Worm (Caenorhabditis elegans) whole organism, late embryonic: ENCODE data around the gene mask-1.

ENCODE experiments used
- C08G9.2 ChIP-seq: sonication (generic microtip); optimal IDR thresholded peaks from 2 replicates; lab custom pipeline; 2016; ENCODE audit warnings: mild to moderate bottlenecking, missing genetic modification characterization, moderate library complexity, missing compliant biosample characterization
- K09A11.1 ChIP-seq: sonication (generic microtip); optimal IDR thresholded peaks from 2 replicates; lab custom pipeline; 2017; ENCODE audit warnings: antibody characterized with exemption, mild to moderate bottlenecking, missing genetic modification characterization, missing compliant biosample characterization; ENCODE audit not compliant: insufficient read depth
- ama-1 ChIP-seq: fragments of 150-350 bp; optimal IDR thresholded peaks from 2 replicates; lab custom pipeline; 2014
- ceh-14 ChIP-seq: sonication (generic microtip); optimal IDR thresholded peaks from 2 replicates; lab custom pipeline; 2016; ENCODE audit warnings: missing genotype, missing genetic modification characterization, missing compliant biosample characterization
- ceh-19 ChIP-seq: fragments of 200-800 bp; sonication (Bioruptor generic); optimal IDR thresholded peaks from 2 replicates; lab custom pipeline; 2018; ENCODE audit warnings: mild to moderate bottlenecking, missing genetic modification characterization, missing compliant biosample characterization
- ceh-24 ChIP-seq: sonication (generic microtip); optimal IDR thresholded peaks from 2 replicates; lab custom pipeline; 2016; ENCODE audit warnings: mild to moderate bottlenecking, missing genetic modification characterization, missing compliant biosample characterization
- ceh-31 ChIP-seq: sonication (generic microtip); optimal IDR thresholded peaks from 2 replicates; lab custom pipeline; 2016; ENCODE audit warnings: missing genetic modification characterization, missing compliant biosample characterization
- ceh-34 ChIP-seq: sonication (generic microtip); optimal IDR thresholded peaks from 2 replicates; lab custom pipeline; 2016; ENCODE audit warnings: mild to moderate bottlenecking, missing genetic modification characterization, missing compliant biosample characterization
- ceh-45 ChIP-seq: fragments of 200-800 bp; sonication (Bioruptor generic); IDR thresholded peaks from 2 replicates; pipeline ENCODE4 v1.3.6; 2022; ENCODE audit warnings: missing genetic modification reagents, missing genetic modification characterization, missing compliant biosample characterization
- ceh-6 ChIP-seq: fragments of 200-800 bp; sonication (Bioruptor generic); optimal IDR thresholded peaks from 2 replicates; lab custom pipeline; 2018; ENCODE audit warnings: mild to moderate bottlenecking, missing genetic modification characterization, missing compliant biosample characterization
- ceh-9 ChIP-seq: sonication (generic microtip); optimal IDR thresholded peaks from 2 replicates; lab custom pipeline; 2016; ENCODE audit warnings: mild to moderate bottlenecking, missing genetic modification characterization, inconsistent platforms, missing compliant biosample characterization
- dve-1 ChIP-seq: sonication (generic microtip); optimal IDR thresholded peaks from 2 replicates; lab custom pipeline; 2017; ENCODE audit warnings: antibody characterized with exemption, mild to moderate bottlenecking, missing genetic modification characterization, missing compliant biosample characterization
- elt-2 ChIP-seq: sonication (generic microtip); optimal IDR thresholded peaks from 2 replicates; lab custom pipeline; 2016; ENCODE audit warnings: missing genetic modification reagents, missing genetic modification characterization, missing compliant biosample characterization
- elt-4 ChIP-seq: sonication (generic microtip); optimal IDR thresholded peaks from 2 replicates; lab custom pipeline; 2016; ENCODE audit warnings: missing genetic modification characterization, missing compliant biosample characterization
- ets-4 ChIP-seq: sonication (generic microtip); optimal IDR thresholded peaks from 2 replicates; lab custom pipeline; 2016; ENCODE audit warnings: missing genetic modification characterization, missing compliant biosample characterization
- fkh-10 ChIP-seq: fragments of 150-350 bp; optimal IDR thresholded peaks from 2 replicates; lab custom pipeline; 2014; ENCODE audit warnings: missing biosample characterization, missing genetic modification reagents, missing genetic modification characterization
- gmeb-2 ChIP-seq: sonication (generic microtip); optimal IDR thresholded peaks from 2 replicates; lab custom pipeline; 2016; ENCODE audit warnings: missing genetic modification characterization, inconsistent platforms, missing compliant biosample characterization
- hlh-13 ChIP-seq: fragments of 200-800 bp; sonication (Bioruptor generic); optimal IDR thresholded peaks from 2 replicates; lab custom pipeline; 2018; ENCODE audit warnings: mild to moderate bottlenecking, missing genetic modification characterization, missing compliant biosample characterization
- hlh-15 ChIP-seq: sonication (generic microtip); optimal IDR thresholded peaks from 2 replicates; lab custom pipeline; 2016; ENCODE audit warnings: missing genetic modification characterization, missing compliant biosample characterization
- hlh-6 ChIP-seq: sonication (generic microtip); optimal IDR thresholded peaks from 2 replicates; lab custom pipeline; 2016; ENCODE audit warnings: missing genotype, missing genetic modification characterization, missing compliant biosample characterization
- hlh-8 ChIP-seq: sonication (generic microtip); optimal IDR thresholded peaks from 2 replicates; lab custom pipeline; 2016; ENCODE audit warnings: missing genotype, missing genetic modification characterization, missing compliant biosample characterization
- lim-6 ChIP-seq: sonication (generic microtip); optimal IDR thresholded peaks from 2 replicates; lab custom pipeline; 2016; ENCODE audit warnings: missing genetic modification characterization, missing compliant biosample characterization
- nfya-1 ChIP-seq: sonication (generic microtip); optimal IDR thresholded peaks from 2 replicates; lab custom pipeline; 2017; ENCODE audit warnings: missing genetic modification characterization, mild to moderate bottlenecking, missing compliant biosample characterization, antibody characterized with exemption, moderate library complexity
- nhr-11 ChIP-seq: fragments of 150-350 bp; optimal IDR thresholded peaks from 2 replicates; lab custom pipeline; 2014; ENCODE audit warnings: missing biosample characterization, missing genetic modification characterization
- nhr-232 ChIP-seq: sonication (generic microtip); optimal IDR thresholded peaks from 2 replicates; lab custom pipeline; 2016; ENCODE audit warnings: missing genetic modification characterization, missing compliant biosample characterization
- npax-4 ChIP-seq: sonication (generic microtip); optimal IDR thresholded peaks from 2 replicates; lab custom pipeline; 2016; ENCODE audit warnings: missing genetic modification characterization, missing compliant biosample characterization
- odd-2 ChIP-seq: sonication (generic microtip); optimal IDR thresholded peaks from 2 replicates; lab custom pipeline; 2017; ENCODE audit warnings: antibody characterized with exemption, mild to moderate bottlenecking, missing genetic modification characterization, missing compliant biosample characterization
- pag-3 ChIP-seq: sonication (generic microtip); optimal IDR thresholded peaks from 2 replicates; lab custom pipeline; 2016; ENCODE audit warnings: missing compliant biosample characterization, missing genetic modification characterization, borderline replicate concordance
- pat-9 ChIP-seq: fragments of 200-800 bp; sonication (Bioruptor generic); optimal IDR thresholded peaks from 2 replicates; lab custom pipeline; 2018; ENCODE audit warnings: mild to moderate bottlenecking, missing genetic modification characterization, moderate library complexity, missing compliant biosample characterization
- pha-2 ChIP-seq: sonication (generic microtip); optimal IDR thresholded peaks from 2 replicates; lab custom pipeline; 2017; ENCODE audit warnings: mild to moderate bottlenecking, missing genetic modification characterization, missing compliant biosample characterization
- ref-2 ChIP-seq: sonication (generic microtip); optimal IDR thresholded peaks from 2 replicates; lab custom pipeline; 2016; ENCODE audit warnings: missing genetic modification characterization, missing compliant biosample characterization
- rnt-1 ChIP-seq: sonication (generic microtip); optimal IDR thresholded peaks from 2 replicates; lab custom pipeline; 2016; ENCODE audit warnings: missing genetic modification characterization, missing compliant biosample characterization
- sdc-2 ChIP-seq: sonication (generic microtip); optimal IDR thresholded peaks from 2 replicates; lab custom pipeline; 2016; ENCODE audit warnings: missing genotype, missing genetic modification characterization, missing compliant biosample characterization
- sox-2 ChIP-seq: fragments of 200-800 bp; sonication (Bioruptor generic); IDR thresholded peaks from 2 replicates; pipeline ENCODE4 v1.3.6; 2022; ENCODE audit warnings: missing genetic modification reagents, missing genetic modification characterization, missing compliant biosample characterization
- sox-4 ChIP-seq: sonication (generic microtip); optimal IDR thresholded peaks from 2 replicates; lab custom pipeline; 2017; ENCODE audit warnings: mild to moderate bottlenecking, missing genetic modification characterization, inconsistent platforms, missing compliant biosample characterization
- tbx-7 ChIP-seq: sonication (generic microtip); optimal IDR thresholded peaks from 2 replicates; lab custom pipeline; 2016; ENCODE audit warnings: missing genotype, missing genetic modification characterization, missing compliant biosample characterization

mask-1 gene

ce11 chrIV:10422230-10422629 lies 47.5 kb downstream of the mask-1 start:
- TF ChIP-seq C08G9.2 (tag; lab: Kevin White, UChicago) (no peak), rnt-1 (tag; lab: Kevin White, UChicago) (peak; percentile 12), ceh-34 (no peak), pag-3 (no peak), nfya-1 (tag; lab: Kevin White, UChicago) (peak; percentile 9)
- TF ChIP-seq, all 69 proteins: peak for 2

ce11 chrIV:10424535-10424934 lies 49.8 kb downstream of the mask-1 start, which contains the start of gene F13B12.1:
F13B12.1 (minus strand) TSS chrIV:10424635.
- TF ChIP-seq hlh-13 (GFP tag; lab: Kevin White, UChicago) = no peak
- TF ChIP-seq elt-4 = no peak
- no peak for TF ChIP-seq dve-1 (tag; lab: Kevin White, UChicago)
- TF ChIP-seq ceh-34 = no peak
- TF ChIP-seq sox-4 (tag; lab: Kevin White, UChicago) = no peak
- TF ChIP-seq ceh-24 (tag; lab: Kevin White, UChicago) = no peak
- no peak for TF ChIP-seq hlh-6 (tag; lab: Kevin White, UChicago)
- TF ChIP-seq odd-2 (tag; lab: Kevin White, UChicago) = no peak
- no peak for TF ChIP-seq hlh-8 (tag; lab: Kevin White, UChicago)
- no peak for TF ChIP-seq npax-4 (tag; lab: Kevin White, UChicago)
- TF ChIP-seq elt-2 (tag; lab: Kevin White, UChicago) = no peak
- no peak for TF ChIP-seq ceh-6 (GFP tag; lab: Kevin White, UChicago)
- no peak for TF ChIP-seq gmeb-2 (tag; lab: Kevin White, UChicago)
- no peak for TF ChIP-seq ceh-14 (tag; lab: Kevin White, UChicago)
- no peak for TF ChIP-seq ama-1 (lab: Kevin White, UChicago)
- TF ChIP-seq ets-4 (tag; lab: Kevin White, UChicago) = no peak
- TF ChIP-seq ceh-9 (tag; lab: Kevin White, UChicago) = no peak
- no peak for TF ChIP-seq sox-2 (GFP tag; lab: Robert Waterston, UW)

DNA sequence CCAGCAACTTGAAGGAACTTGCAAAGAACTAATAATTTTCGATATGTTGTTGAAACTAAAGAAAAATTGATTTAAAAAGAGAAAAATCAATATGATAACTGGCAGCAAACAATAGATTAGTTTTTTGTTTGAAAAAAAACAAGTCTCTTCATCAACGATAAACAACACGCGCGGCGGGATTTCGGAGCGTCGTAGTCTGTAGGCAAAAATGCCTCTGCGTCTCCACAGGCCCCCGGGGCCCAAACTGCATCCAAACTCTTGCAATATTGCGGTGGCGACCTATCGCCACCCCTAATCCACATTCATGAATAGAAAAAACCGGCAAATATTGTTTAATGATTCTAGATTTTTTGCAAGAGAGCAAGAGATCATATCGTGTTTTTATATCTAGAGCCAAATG lies 50.4 kb downstream of the mask-1 start:
- TF ChIP-seq elt-2 (tag; lab: Kevin White, UChicago) (peak; percentile 55), nfya-1 (tag; lab: Kevin White, UChicago) (peak; percentile 51), sdc-2 (tag; lab: Kevin White, UChicago) (no peak)
- TF ChIP-seq, all 69 proteins: peak for 2

DNA sequence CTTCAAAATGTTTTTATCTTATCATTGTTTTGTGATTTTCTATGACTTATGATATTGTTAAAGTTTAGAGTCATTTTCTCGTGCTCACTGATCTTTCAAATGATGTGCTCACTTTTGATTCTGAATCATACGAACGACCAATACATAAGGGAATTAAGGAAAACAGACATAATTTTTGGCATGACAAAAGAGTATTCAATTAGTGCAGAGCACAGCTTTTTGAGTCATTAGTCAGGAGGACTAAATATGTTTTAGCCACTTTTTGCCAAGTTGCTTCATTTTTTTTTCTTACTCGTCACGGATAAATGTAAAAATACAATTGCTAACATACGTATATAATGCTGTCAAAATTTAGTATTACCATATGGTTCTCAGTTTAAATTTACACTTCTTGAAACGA lies 54.4 kb downstream of the mask-1 start, which contains the start of gene F13B12.2:
TSS of gene F13B12.2 (minus strand) at position 2 of the 400 bp plus-strand sequence.
- no peak for TF ChIP-seq K09A11.1 (tag; lab: Kevin White, UChicago)
- no peak for TF ChIP-seq tbx-7
- no peak for TF ChIP-seq ceh-19 (GFP tag; lab: Kevin White, UChicago)
- TF ChIP-seq nhr-232 = no peak
- no peak for TF ChIP-seq pat-9
- TF ChIP-seq ceh-9 (tag; lab: Kevin White, UChicago) = no peak
- TF ChIP-seq nhr-11 = no peak
- TF ChIP-seq odd-2 (tag; lab: Kevin White, UChicago) = no peak
- TF ChIP-seq hlh-15 (tag; lab: Kevin White, UChicago) = no peak
- no peak for TF ChIP-seq pha-2
- no peak for TF ChIP-seq lim-6 (tag; lab: Kevin White, UChicago)
- TF ChIP-seq ceh-31 (tag; lab: Kevin White, UChicago) = no peak
- no peak for TF ChIP-seq ref-2 (tag; lab: Kevin White, UChicago)
- TF ChIP-seq pag-3 = no peak
- no peak for TF ChIP-seq ceh-24 (tag; lab: Kevin White, UChicago)
- no peak for TF ChIP-seq fkh-10
- no peak for TF ChIP-seq sdc-2 (tag; lab: Kevin White, UChicago)
- no peak for TF ChIP-seq ceh-45 (GFP tag; lab: Robert Waterston, UW)
